Fruit fly (Drosophila melanogaster): ENCODE results near the gene gny.

gny gene

dm6 chr2L:10418981-10419380 lies 39.1 kb downstream of the gny start, which contains the start of gene RfC3 (continued):
- peak; percentile 90 for TF ChIP-seq E2f2 (GFP tag; IDR thresholded peaks at IDR 0.05)
- peak; percentile 85 for TF ChIP-seq Myb (GFP tag; optimal IDR thresholded peaks at IDR 0.05)
- TF ChIP-seq repo (GFP tag; optimal IDR thresholded peaks at IDR 0.05): no peak
- peak; percentile 54 for TF ChIP-seq Med (GFP tag)
- no peak for TF ChIP-seq CG10366 (GFP tag; IDR thresholded peaks at IDR 0.05)
- TF ChIP-seq kah (GFP tag; optimal IDR thresholded peaks at IDR 0.05): peak; percentile 62
- peak; percentile 2 for TF ChIP-seq CG17829 (tag; optimal IDR thresholded peaks at IDR 0.05)
- TF ChIP-seq CG8924 (tag; optimal IDR thresholded peaks at IDR 0.05): no peak
- peak; percentile 92 for TF ChIP-seq CG30020 (tag; optimal IDR thresholded peaks at IDR 0.05)
- TF ChIP-seq CG8281 (tag; optimal IDR thresholded peaks at IDR 0.05): no peak
- peak; percentile 48 for TF ChIP-seq pfk (GFP tag; optimal IDR thresholded peaks at IDR 0.05)
- peak; percentile 92 for TF ChIP-seq Dp (GFP tag; optimal IDR thresholded peaks at IDR 0.05)
- peak; percentile 97 for TF ChIP-seq tna (GFP tag; IDR thresholded peaks at IDR 0.05; ENCODE audit: partially characterized antibody)
- TF ChIP-seq ERR (GFP tag; optimal IDR thresholded peaks at IDR 0.05): no peak
- TF ChIP-seq CG9215 (GFP tag; IDR thresholded peaks at IDR 0.05): no peak
- no peak for TF ChIP-seq H2.0 (GFP tag; IDR thresholded peaks at IDR 0.05)
- no peak for TF ChIP-seq CG4282 (GFP tag; optimal IDR thresholded peaks at IDR 0.05)
- TF ChIP-seq sna (GFP tag; IDR thresholded peaks at IDR 0.05; ENCODE audit: partially characterized antibody): peak; percentile 79
- TF ChIP-seq hbn (GFP tag; IDR thresholded peaks at IDR 0.05; ENCODE audit: partially characterized antibody): peak; percentile 79
- TF ChIP-seq CG14014 (GFP tag; IDR thresholded peaks at IDR 0.05): no peak
- peak; percentile 85 for TF ChIP-seq Dll (GFP tag; IDR thresholded peaks at IDR 0.05; ENCODE audit: partially characterized antibody)
- TF ChIP-seq Opbp (GFP tag; IDR thresholded peaks at IDR 0.05; ENCODE audit: partially characterized antibody): peak; percentile 73; the same call in 2 of the 3 replicates
- TF ChIP-seq CG6791 (GFP tag; IDR thresholded peaks at IDR 0.05; ENCODE audit: partially characterized antibody): peak; percentile 89
- TF ChIP-seq cwo (GFP tag; optimal IDR thresholded peaks at IDR 0.05): no peak
- TF ChIP-seq zfh1 (GFP tag; IDR thresholded peaks at IDR 0.05): no peak
- peak; percentile 38 for TF ChIP-seq YL-1 (GFP tag; optimal IDR thresholded peaks at IDR 0.05)
- peak; percentile 87 for TF ChIP-seq vnd (GFP tag; IDR thresholded peaks at IDR 0.05; ENCODE audit: partially characterized antibody)
- peak; percentile 94 for TF ChIP-seq CG7963 (GFP tag; IDR thresholded peaks at IDR 0.05; ENCODE audit: partially characterized antibody)
- peak; percentile 94 for TF ChIP-seq nerfin-2 (GFP tag; IDR thresholded peaks at IDR 0.05; ENCODE audit: partially characterized antibody)
- peak; percentile 75 for TF ChIP-seq unc-4 (GFP tag; IDR thresholded peaks at IDR 0.05; ENCODE audit: partially characterized antibody)
- TF ChIP-seq ato (GFP tag; IDR thresholded peaks at IDR 0.05; ENCODE audit: partially characterized antibody): peak; percentile 94
- peak; percentile 51; the same call in 1 of the 2 replicates for TF ChIP-seq MBD-R2 (GFP tag; IDR thresholded peaks at IDR 0.05)
- no peak for TF ChIP-seq hkb (optimal IDR thresholded peaks at IDR 0.05)
- no peak for TF ChIP-seq hkb (GFP tag; IDR thresholded peaks at IDR 0.05)
- TF ChIP-seq CG7786 (GFP tag; optimal IDR thresholded peaks at IDR 0.05): no peak
- no peak for TF ChIP-seq D19B (GFP tag; optimal IDR thresholded peaks at IDR 0.05)
- TF ChIP-seq scrt (GFP tag; optimal IDR thresholded peaks at IDR 0.05): peak; percentile 90
- no peak for TF ChIP-seq CG1832 (GFP tag; optimal IDR thresholded peaks at IDR 0.05)
- TF ChIP-seq nmo (GFP tag; optimal IDR thresholded peaks at IDR 0.05): no peak
- TF ChIP-seq MESR4 (GFP tag; optimal IDR thresholded peaks at IDR 0.05): peak; percentile 29
- TF ChIP-seq sqz (GFP tag; optimal IDR thresholded peaks at IDR 0.05): no peak
- TF ChIP-seq gcm2 (GFP tag; optimal IDR thresholded peaks at IDR 0.05): no peak
- TF ChIP-seq gfzf (GFP tag; optimal IDR thresholded peaks at IDR 0.05): no peak
- TF ChIP-seq CG34376 (GFP tag; optimal IDR thresholded peaks at IDR 0.05): no peak
- no peak for TF ChIP-seq Atf-2 (GFP tag; optimal IDR thresholded peaks at IDR 0.05)
- TF ChIP-seq h (optimal IDR thresholded peaks at IDR 0.05): no peak
